Worm (Caenorhabditis elegans): ENCODE data around the gene F36A4.3.

The F36A4.3 gene

DNA sequence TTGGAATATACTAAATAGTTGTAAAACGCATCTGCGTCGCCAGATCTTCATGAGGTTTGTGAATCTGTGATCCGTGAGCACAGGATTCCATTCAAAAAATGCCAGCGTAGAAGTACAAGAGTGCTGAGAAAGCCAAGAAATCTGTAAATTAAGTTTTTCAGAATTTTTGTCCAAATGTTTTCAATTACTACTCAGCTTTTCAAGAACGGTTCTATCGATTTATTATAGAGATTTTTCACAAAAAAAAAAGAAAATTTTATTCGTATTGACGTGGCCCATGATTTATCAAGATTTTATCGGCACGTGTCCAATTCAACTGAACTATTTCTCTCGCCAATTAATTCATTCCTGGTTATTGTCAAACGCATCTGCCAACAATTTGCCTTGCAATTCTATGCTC, at the start of gene F36A4.3:
Gene F36A4.3, plus strand, starts transcription at position 301 of the 400 bp plus-strand sequence.
- no peak for TF ChIP-seq nhr-25 (tag; optimal IDR thresholded peaks at IDR 0.05)
- TF ChIP-seq skn-1 (tag; optimal IDR thresholded peaks at IDR 0.05), result no peak
- TF ChIP-seq unc-62 (GFP tag; optimal IDR thresholded peaks at IDR 0.05), result no peak
- no peak for TF ChIP-seq sma-3 (GFP tag; optimal IDR thresholded peaks at IDR 0.05)
- TF ChIP-seq nhr-10 (tag; optimal IDR thresholded peaks at IDR 0.05), result no peak
- no peak for TF ChIP-seq ztf-11 (tag; optimal IDR thresholded peaks at IDR 0.05)

DNA sequence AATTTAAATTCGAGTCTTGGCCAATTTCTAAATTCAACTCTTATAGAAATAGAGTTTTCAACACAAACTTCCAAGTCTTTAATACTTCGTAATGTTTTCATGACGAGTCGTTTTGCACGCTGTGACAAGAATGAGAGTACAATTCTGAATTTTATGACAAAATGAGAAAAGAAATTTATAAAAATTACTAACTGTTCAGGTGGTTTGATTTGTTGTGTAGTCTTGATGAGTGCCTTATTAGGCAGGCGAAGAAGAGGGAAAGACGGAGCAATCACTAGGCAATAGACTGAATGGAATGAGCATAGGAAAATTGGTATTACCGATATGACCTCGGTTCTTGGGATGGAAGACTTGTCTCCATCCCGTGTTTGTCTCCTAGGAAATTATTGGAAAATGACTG, 49.4 kb upstream of the F36A4.3 start, which contains the start of gene F30B5.11:
Gene F30B5.11, minus strand, starts transcription at position 101 of the 400 bp plus-strand sequence.
- TF ChIP-seq nhr-23 (tag; optimal IDR thresholded peaks at IDR 0.05) (no peak), R02D3.7 (tag; optimal IDR thresholded peaks at IDR 0.05) (no peak), sem-4 (tag; optimal IDR thresholded peaks at IDR 0.05) (no peak), nhr-237 (tag; optimal IDR thresholded peaks at IDR 0.05) (no peak), lin-13 (GFP tag; optimal IDR thresholded peaks at IDR 0.05) (no peak), nhr-21 (tag; optimal IDR thresholded peaks at IDR 0.05) (no peak), mdl-1 (tag; optimal IDR thresholded peaks at IDR 0.05) (no peak)

DNA sequence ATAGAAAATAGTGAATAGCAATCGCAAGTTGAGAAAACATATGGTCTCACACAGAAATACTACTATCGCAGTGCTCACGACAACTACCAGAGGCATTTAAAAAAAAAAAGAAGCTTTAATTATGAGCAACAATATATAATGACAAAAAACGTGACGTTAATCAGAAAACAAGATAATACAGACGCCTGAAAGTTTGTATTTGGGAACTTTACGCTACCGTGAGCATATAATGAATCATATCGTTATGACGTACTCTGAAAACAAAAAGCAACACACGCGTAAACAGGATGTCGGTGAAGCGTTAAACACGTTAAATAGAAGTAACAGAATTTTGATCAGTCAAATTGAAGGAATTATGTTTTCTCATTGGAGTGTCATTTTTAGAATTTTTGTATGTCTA, 43.6 kb upstream of the F36A4.3 start, which contains the start of gene srbc-71:
Gene srbc-71, minus strand, starts transcription at position 101 of the 400 bp plus-strand sequence.
- TF ChIP-seq unc-62 (GFP tag; optimal IDR thresholded peaks at IDR 0.05) (no peak), Y55F3AM.14 (GFP tag; optimal IDR thresholded peaks at IDR 0.05) (no peak), nhr-23 (tag; optimal IDR thresholded peaks at IDR 0.05) (no peak), lin-39 (tag; optimal IDR thresholded peaks at IDR 0.05) (no peak), unc-39 (tag; optimal IDR thresholded peaks at IDR 0.05) (no peak), nhr-25 (tag; optimal IDR thresholded peaks at IDR 0.05) (no peak), R02D3.7 (tag; optimal IDR thresholded peaks at IDR 0.05) (no peak), skn-1 (tag; optimal IDR thresholded peaks at IDR 0.05) (no peak), peb-1 (tag; optimal IDR thresholded peaks at IDR 0.05) (no peak), nhr-77 (tag; optimal IDR thresholded peaks at IDR 0.05) (no peak)

DNA sequence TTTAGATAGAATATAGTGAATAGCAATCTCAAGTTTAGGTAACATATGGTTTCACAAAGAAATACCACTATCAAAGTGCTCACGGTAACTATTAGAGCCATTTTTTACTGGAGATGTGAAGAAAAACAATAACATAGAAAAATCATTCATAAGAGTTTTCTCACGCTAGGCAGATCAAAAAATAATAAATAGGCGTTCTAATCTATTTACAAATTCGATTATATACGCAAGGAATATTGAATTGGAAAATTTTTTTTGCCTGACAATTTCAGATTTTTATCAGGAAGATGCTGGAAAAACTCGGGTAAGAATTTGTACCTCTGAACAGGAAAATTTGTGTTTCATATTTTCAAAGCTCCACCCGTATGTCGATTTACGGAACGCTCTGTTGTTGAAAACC, 41.5 kb upstream of the F36A4.3 start, which contains the start of gene srbc-70:
Gene srbc-70, minus strand, starts transcription at position 101 of the 400 bp plus-strand sequence.
- TF ChIP-seq F13H6.1 (tag; optimal IDR thresholded peaks at IDR 0.05) (no peak), Y55F3AM.14 (GFP tag; optimal IDR thresholded peaks at IDR 0.05) (no peak), lsy-2 (tag; optimal IDR thresholded peaks at IDR 0.05) (no peak), C34F6.9 (tag; optimal IDR thresholded peaks at IDR 0.05) (no peak), nhr-6 (tag; optimal IDR thresholded peaks at IDR 0.05) (no peak), peb-1 (tag; optimal IDR thresholded peaks at IDR 0.05) (no peak), elt-1 (tag; optimal IDR thresholded peaks at IDR 0.05) (no peak), nhr-77 (tag; optimal IDR thresholded peaks at IDR 0.05) (no peak), sma-9 (GFP tag; optimal IDR thresholded peaks at IDR 0.05) (no peak), sma-9 (tag; optimal IDR thresholded peaks at IDR 0.05) (no peak)

DNA sequence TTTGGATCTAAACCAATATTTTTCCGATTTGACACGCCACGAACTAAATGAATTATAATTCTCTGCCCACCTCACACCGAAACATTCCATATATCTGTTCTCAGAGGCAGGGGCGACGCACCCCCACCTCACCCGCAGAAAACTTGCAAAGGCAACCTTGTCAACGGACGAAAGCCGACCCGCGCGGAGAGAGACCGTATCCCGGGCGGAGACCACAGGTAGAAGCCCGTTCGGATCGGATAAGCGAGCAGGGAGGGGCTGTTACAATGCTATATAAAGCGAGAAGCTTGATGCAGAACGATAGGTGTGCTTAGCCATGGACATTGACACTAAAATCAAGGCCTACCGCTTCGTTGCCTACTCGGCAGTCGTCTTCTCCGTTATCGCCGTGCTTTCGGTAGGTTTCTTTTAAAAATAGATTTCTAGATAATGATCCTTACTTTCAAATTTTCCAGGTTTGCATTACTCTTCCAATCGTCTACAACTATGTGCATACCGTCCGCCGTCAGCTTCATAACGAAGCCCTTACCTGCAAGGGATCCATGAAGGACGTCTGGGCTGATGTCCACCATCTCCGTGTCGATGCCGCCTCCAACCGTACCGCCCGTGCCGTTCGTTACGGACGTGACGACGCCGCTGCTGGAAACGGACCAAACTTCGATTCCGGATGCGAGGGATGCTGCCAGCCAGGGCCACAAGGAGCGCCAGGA, 33.9 kb upstream of the F36A4.3 start, which contains the start of the genes zipt-2.2 and dpy-13:
Gene zipt-2.2, minus strand, starts transcription at position 51 of the 710 bp plus-strand sequence.
Gene dpy-13, plus strand, starts transcription at position 300 of the 710 bp plus-strand sequence.
- peak; percentile 42 for TF ChIP-seq nhr-21 (tag; optimal IDR thresholded peaks at IDR 0.05)
- TF ChIP-seq ama-1 (optimal IDR thresholded peaks at IDR 0.05), result peak; percentile 87
- TF ChIP-seq ceh-16 (tag; optimal IDR thresholded peaks at IDR 0.05), result no peak

DNA sequence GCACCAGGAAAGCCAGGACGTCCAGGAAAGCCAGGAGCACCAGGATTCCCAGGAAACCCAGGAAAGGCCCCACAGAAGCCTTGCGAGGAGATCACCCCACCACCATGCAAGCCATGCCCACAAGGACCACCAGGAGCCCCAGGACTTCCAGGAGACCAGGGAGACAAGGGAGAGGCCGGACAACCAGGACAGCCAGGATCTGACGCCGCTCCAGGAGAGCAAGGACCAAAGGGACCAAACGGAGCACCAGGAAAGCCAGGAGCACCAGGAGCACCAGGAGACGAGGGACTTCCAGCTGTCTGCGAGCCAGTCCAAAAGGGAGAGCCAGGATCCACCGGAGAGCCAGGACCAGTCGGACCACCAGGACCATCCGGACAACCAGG, 33.4 kb upstream of the F36A4.3 start:
- TF ChIP-seq nhr-237 (tag; optimal IDR thresholded peaks at IDR 0.05) (no peak), elt-3 (tag; optimal IDR thresholded peaks at IDR 0.05) (no peak), ceh-16 (tag; optimal IDR thresholded peaks at IDR 0.05) (no peak), skn-1 (tag; optimal IDR thresholded peaks at IDR 0.05) (no peak), mdl-1 (tag; optimal IDR thresholded peaks at IDR 0.05) (no peak), nhr-23 (tag; optimal IDR thresholded peaks at IDR 0.05) (no peak), nhr-11 (tag; optimal IDR thresholded peaks at IDR 0.05) (no peak), C34F6.9 (tag; optimal IDR thresholded peaks at IDR 0.05) (no peak), alr-1 (tag; optimal IDR thresholded peaks at IDR 0.05) (no peak), lsy-2 (tag; optimal IDR thresholded peaks at IDR 0.05) (no peak), nhr-10 (tag; optimal IDR thresholded peaks at IDR 0.05) (no peak), nhr-6 (tag; optimal IDR thresholded peaks at IDR 0.05) (no peak), lin-11 (tag; optimal IDR thresholded peaks at IDR 0.05) (no peak), nhr-25 (tag; optimal IDR thresholded peaks at IDR 0.05) (no peak), F13H6.1 (tag; optimal IDR thresholded peaks at IDR 0.05) (no peak), ama-1 (optimal IDR thresholded peaks at IDR 0.05) (no peak), Y55F3AM.14 (GFP tag; optimal IDR thresholded peaks at IDR 0.05) (no peak), R02D3.7 (tag; optimal IDR thresholded peaks at IDR 0.05) (no peak), nhr-21 (tag; optimal IDR thresholded peaks at IDR 0.05) (no peak)
